Fruit fly (Drosophila melanogaster) whole organism, prepupa: Measurements from ENCODE around the gene CG34268.

Experiments used
- CG10631 ChIP-seq: fragments of 200-800 bp; sonication (Bioruptor generic); optimal IDR thresholded peaks from 2 replicates; lab custom pipeline; 2016; ENCODE audit warnings: missing biosample characterization, missing genetic modification characterization
- CG10669 ChIP-seq: fragments of 200-800 bp; sonication (Bioruptor generic); optimal IDR thresholded peaks from 3 replicates; lab custom pipeline; 2018; ENCODE audit warnings: missing biosample characterization, mild to moderate bottlenecking, missing genetic modification characterization, moderate library complexity
- CG11294 ChIP-seq: fragments of 200-800 bp; sonication (Bioruptor generic); IDR thresholded peaks from 2 replicates; pipeline ENCODE4 v1.3.6; 2022; ENCODE audit warnings: missing biosample characterization, missing genetic modification characterization
- CG11902 ChIP-seq: fragments of 200-800 bp; sonication (Bioruptor generic); optimal IDR thresholded peaks from 3 replicates; lab custom pipeline; 2016; ENCODE audit warnings: missing biosample characterization, missing genetic modification characterization
- CG15336 ChIP-seq: fragments of 200-800 bp; sonication (Bioruptor generic); IDR thresholded peaks from 2 replicates; pipeline ENCODE4 v1.3.6; 2022; ENCODE audit warnings: missing biosample characterization, missing genetic modification characterization
- CG16779 ChIP-seq: fragments of 200-800 bp; sonication (Bioruptor generic); optimal IDR thresholded peaks from 3 replicates; lab custom pipeline; 2017; ENCODE audit warnings: missing biosample characterization, mild to moderate bottlenecking, missing genetic modification characterization
- CG3032 ChIP-seq: fragments of 200-800 bp; optimal IDR thresholded peaks from 2 replicates; lab custom pipeline; 2019; ENCODE audit warnings: missing biosample characterization, mild to moderate bottlenecking, missing genetic modification characterization, moderate library complexity
- CG31627 ChIP-seq: fragments of 200-800 bp; sonication (Bioruptor generic); optimal IDR thresholded peaks from 3 replicates; lab custom pipeline; 2016; ENCODE audit warnings: missing biosample characterization, missing genetic modification characterization
- CG34406 ChIP-seq: fragments of 200-800 bp; sonication (Bioruptor generic); optimal IDR thresholded peaks from 3 replicates; lab custom pipeline; 2016; ENCODE audit warnings: missing biosample characterization, missing genetic modification characterization
- CG3919 ChIP-seq: fragments of 200-800 bp; sonication (Bioruptor generic); optimal IDR thresholded peaks from 3 replicates; lab custom pipeline; 2016; ENCODE audit warnings: missing biosample characterization, missing genetic modification characterization
- CG4318 ChIP-seq: fragments of 200-800 bp; sonication (Bioruptor generic); optimal IDR thresholded peaks from 3 replicates; lab custom pipeline; 2017; ENCODE audit warnings: missing biosample characterization, mild to moderate bottlenecking, missing genetic modification characterization
- CG6276 ChIP-seq: fragments of 200-800 bp; sonication (Bioruptor generic); optimal IDR thresholded peaks from 2 replicates; lab custom pipeline; 2017; ENCODE audit warnings: missing biosample characterization, mild to moderate bottlenecking, missing genetic modification characterization
- CG6792 ChIP-seq: fragments of 200-800 bp; sonication (Bioruptor generic); optimal IDR thresholded peaks from 3 replicates; lab custom pipeline; 2016; ENCODE audit warnings: missing biosample characterization, missing genetic modification characterization
- CG6808 ChIP-seq: fragments of 200-800 bp; sonication (Bioruptor generic); optimal IDR thresholded peaks from 3 replicates; lab custom pipeline; 2017; ENCODE audit warnings: missing biosample characterization, missing genetic modification characterization, mild to moderate bottlenecking, moderate library complexity, missing genetic modification reagents
- CG6854 ChIP-seq: fragments of 200-800 bp; sonication (Bioruptor generic); optimal IDR thresholded peaks from 2 replicates; lab custom pipeline; 2017; ENCODE audit warnings: missing biosample characterization, mild to moderate bottlenecking, missing genetic modification characterization
- CG7368 ChIP-seq: fragments of 200-800 bp; sonication (Bioruptor generic); optimal IDR thresholded peaks from 3 replicates; lab custom pipeline; 2016; ENCODE audit warnings: missing biosample characterization, missing genetic modification characterization
- CG8119 ChIP-seq: fragments of 200-800 bp; sonication (Bioruptor generic); IDR thresholded peaks from 3 replicates; pipeline ENCODE4 v1.3.6; 2022; ENCODE audit warnings: missing biosample characterization, missing genetic modification characterization
- CG8319 ChIP-seq: fragments of 200-800 bp; sonication (Bioruptor generic); optimal IDR thresholded peaks from 3 replicates; lab custom pipeline; 2016; ENCODE audit warnings: missing biosample characterization, missing genetic modification characterization
- CG8632 ChIP-seq: fragments of 200-800 bp; sonication (Bioruptor generic); optimal IDR thresholded peaks from 3 replicates; lab custom pipeline; 2016; ENCODE audit warnings: missing biosample characterization, missing genetic modification characterization
- CG9139 ChIP-seq: fragments of 200-800 bp; sonication (Bioruptor generic); optimal IDR thresholded peaks from 3 replicates; lab custom pipeline; 2017; ENCODE audit warnings: missing biosample characterization, mild to moderate bottlenecking, missing genetic modification characterization
- Eip75B ChIP-seq: fragments of 200-800 bp; sonication (Bioruptor generic); optimal IDR thresholded peaks from 3 replicates; lab custom pipeline; 2016; ENCODE audit warnings: missing biosample characterization, missing genetic modification characterization
- Eip78C ChIP-seq: fragments of 200-800 bp; sonication (Bioruptor generic); peaks from one replicate; lab custom pipeline; 2016; ENCODE audit warnings: missing biosample characterization, missing genetic modification characterization
- Eip93F ChIP-seq: fragments of 200-800 bp; sonication (Bioruptor generic); optimal IDR thresholded peaks from 2 replicates; lab custom pipeline; 2016; ENCODE audit warnings: missing biosample characterization, mild to moderate bottlenecking, missing genetic modification characterization
- Ets21C ChIP-seq: fragments of 200-800 bp; sonication (Bioruptor generic); optimal IDR thresholded peaks from 3 replicates; lab custom pipeline; 2016; ENCODE audit warnings: missing biosample characterization, missing genetic modification characterization
- Hr38 ChIP-seq: sonication (Bioruptor generic); optimal IDR thresholded peaks from 2 replicates; lab custom pipeline; 2016; ENCODE audit warnings: missing biosample characterization, missing genetic modification characterization
- Hr4 ChIP-seq: fragments of 200-800 bp; sonication (Bioruptor generic); optimal IDR thresholded peaks from 3 replicates; lab custom pipeline; 2016; ENCODE audit warnings: missing biosample characterization, missing genetic modification characterization
- OdsH ChIP-seq: fragments of 200-800 bp; sonication (Bioruptor generic); optimal IDR thresholded peaks from 3 replicates; lab custom pipeline; 2016; ENCODE audit warnings: missing biosample characterization, missing genetic modification characterization
- Sox102F ChIP-seq: fragments of 200-800 bp; sonication (Bioruptor generic); optimal IDR thresholded peaks from 2 replicates; lab custom pipeline; 2016; ENCODE audit warnings: missing biosample characterization, mild to moderate bottlenecking, missing genetic modification characterization
- Sox14 ChIP-seq: fragments of 200-800 bp; sonication (Bioruptor generic); optimal IDR thresholded peaks from 3 replicates; lab custom pipeline; 2016; ENCODE audit warnings: missing biosample characterization, missing genetic modification characterization
- Sox15 ChIP-seq: fragments of 200-800 bp; sonication (Bioruptor generic); optimal IDR thresholded peaks from 3 replicates; lab custom pipeline; 2016; ENCODE audit warnings: missing biosample characterization, missing genetic modification characterization
- achi ChIP-seq: fragments of 200-800 bp; sonication (Bioruptor generic); optimal IDR thresholded peaks from 3 replicates; lab custom pipeline; 2016; ENCODE audit warnings: missing biosample characterization, missing genetic modification characterization
- acj6 ChIP-seq: fragments of 200-800 bp; sonication (Bioruptor generic); optimal IDR thresholded peaks from 3 replicates; lab custom pipeline; 2016; ENCODE audit warnings: missing biosample characterization, missing genetic modification characterization
- cyc ChIP-seq: fragments of 200-800 bp; sonication (Bioruptor generic); optimal IDR thresholded peaks from 3 replicates; lab custom pipeline; 2016; ENCODE audit warnings: missing biosample characterization, missing genetic modification characterization
- dsx ChIP-seq: fragments of 200-800 bp; optimal IDR thresholded peaks from 3 replicates; lab custom pipeline; 2019; ENCODE audit warnings: missing biosample characterization, mild to moderate bottlenecking, missing genetic modification characterization, moderate library complexity; ENCODE audit not compliant: poor library complexity, severe bottlenecking
- eg ChIP-seq: fragments of 200-800 bp; sonication (Bioruptor generic); IDR thresholded peaks from 3 replicates; pipeline ENCODE4 v1.3.6; 2022; ENCODE audit warnings: missing biosample characterization, missing genetic modification characterization
- esn ChIP-seq: fragments of 200-800 bp; sonication (Bioruptor generic); optimal IDR thresholded peaks from 2 replicates; lab custom pipeline; 2016; ENCODE audit warnings: missing biosample characterization, mild to moderate bottlenecking, missing genetic modification characterization, moderate library complexity
- fd85E ChIP-seq: fragments of 200-800 bp; sonication (Bioruptor generic); optimal IDR thresholded peaks from 3 replicates; lab custom pipeline; 2016; ENCODE audit warnings: missing biosample characterization, missing genetic modification characterization
- lz ChIP-seq: fragments of 200-800 bp; sonication (Bioruptor generic); optimal IDR thresholded peaks from 3 replicates; lab custom pipeline; 2016; ENCODE audit warnings: missing biosample characterization, missing genetic modification characterization
- salr ChIP-seq, 2 experiments: fragments of 200-800 bp; sonication (Bioruptor generic); optimal IDR thresholded peaks; 3 replicates each; lab custom pipeline; 2016 to 2018; ENCODE audit warnings: missing biosample characterization in 2 of 2, missing genetic modification characterization in 2 of 2, mild to moderate bottlenecking in 1 of 2
- spab ChIP-seq: fragments of 200-800 bp; sonication (Bioruptor generic); optimal IDR thresholded peaks from 2 replicates; lab custom pipeline; 2017; ENCODE audit warnings: missing biosample characterization, mild to moderate bottlenecking, missing genetic modification characterization, missing genetic modification reagents
- svp ChIP-seq: fragments of 200-800 bp; sonication (Bioruptor generic); peaks from one replicate; lab custom pipeline; 2016; ENCODE audit warnings: missing biosample characterization, missing genetic modification characterization
- topi ChIP-seq: fragments of 200-800 bp; sonication (Bioruptor generic); optimal IDR thresholded peaks from 3 replicates; lab custom pipeline; 2016; ENCODE audit warnings: missing biosample characterization, missing genetic modification characterization
- vri ChIP-seq: fragments of 200-800 bp; sonication (Bioruptor generic); optimal IDR thresholded peaks from 3 replicates; lab custom pipeline; 2016; ENCODE audit warnings: missing biosample characterization, mild to moderate bottlenecking, missing genetic modification characterization

CG34268 gene

DNA sequence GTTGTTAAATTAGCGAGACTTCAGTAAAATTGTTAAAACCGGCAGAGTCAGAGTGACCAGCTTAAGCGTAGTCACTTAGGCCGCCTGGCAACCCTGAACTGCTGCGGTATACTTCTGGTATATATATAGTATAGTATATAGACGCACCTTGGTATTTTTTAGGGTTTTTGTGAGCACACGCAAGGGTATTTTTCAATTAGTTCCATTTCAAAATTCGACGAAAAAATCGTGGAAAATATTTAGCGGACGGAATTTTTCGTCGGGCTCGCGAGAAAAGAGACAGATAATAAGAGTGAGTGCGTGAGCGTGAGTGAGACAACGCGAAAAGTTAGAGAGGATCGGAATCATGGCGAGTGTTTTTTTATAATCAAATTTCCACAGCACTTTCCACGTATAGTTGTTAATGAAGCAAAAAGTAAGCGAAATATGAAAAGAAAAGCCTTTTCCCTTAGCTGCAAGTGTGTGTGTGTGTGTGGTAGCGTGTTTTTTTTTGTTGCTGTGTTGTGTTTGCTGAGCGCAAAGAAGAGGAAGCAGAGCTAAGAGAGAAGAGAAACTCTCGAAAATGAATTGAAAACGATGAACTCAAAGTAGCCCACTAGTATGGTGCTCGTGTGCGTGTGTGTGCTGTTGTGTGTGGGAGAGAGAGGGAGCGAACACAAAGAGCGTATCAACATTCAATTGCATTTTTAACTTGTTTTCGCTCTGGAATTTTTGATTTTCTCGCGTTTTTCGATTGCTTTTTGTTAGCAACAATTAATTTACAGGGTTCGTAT, 42.3 kb downstream of the CG34268 start, which contains the start of the genes Cypl and Hipk (continued):
- no peak for TF ChIP-seq Hr38 (GFP tag; lab: Kevin White, UChicago)
- TF ChIP-seq CG6854 (GFP tag; lab: Kevin White, UChicago), result peak; percentile 35
- TF ChIP-seq CG6276 (GFP tag; lab: Kevin White, UChicago), result peak; percentile 40
- TF ChIP-seq CG34406 (GFP tag; lab: Kevin White, UChicago), result peak; percentile 5
- TF ChIP-seq Eip75B, result peak; percentile 67
- TF ChIP-seq CG7368 (GFP tag; lab: Kevin White, UChicago), result peak; percentile 14
- TF ChIP-seq eg (GFP tag; lab: Robert Waterston, UW), result 0 out of 3 replicates have a peak, but pooled peaks have one; percentile 24
- peak; percentile 34 for TF ChIP-seq CG9139 (GFP tag; lab: Kevin White, UChicago)
- no peak for TF ChIP-seq CG6792 (GFP tag; lab: Kevin White, UChicago)
- no peak for TF ChIP-seq CG3032 (tag; lab: Kevin White, UChicago)
- no peak for TF ChIP-seq salr (GFP tag; optimal IDR thresholded peaks at IDR 0.05; lab: Kevin White, UChicago)
- TF ChIP-seq CG11294 (GFP tag; lab: Robert Waterston, UW), result no peak
- no peak for TF ChIP-seq CG8319

DNA sequence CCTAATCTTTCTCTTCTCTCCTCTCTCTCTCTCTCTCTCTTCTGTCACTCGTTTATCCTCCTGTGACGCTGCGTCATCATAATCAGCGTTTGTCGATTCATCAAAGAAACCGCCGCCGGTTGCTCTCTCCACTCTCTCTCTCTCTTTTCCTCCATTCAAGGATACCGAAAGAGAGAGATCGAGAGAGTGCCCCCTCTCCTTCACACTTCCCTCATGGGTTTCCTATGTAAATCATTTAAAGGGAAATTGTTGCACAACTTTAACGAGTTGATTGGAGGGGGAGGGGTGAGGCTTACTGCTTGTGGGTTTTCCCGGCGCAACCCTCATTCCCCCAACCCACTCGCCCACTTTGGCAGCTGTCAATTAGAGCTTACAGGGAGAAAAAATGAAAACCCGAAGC, 43.4 kb downstream of the CG34268 start:
- no peak for TF ChIP-seq svp
- TF ChIP-seq CG31627, result no peak
- TF ChIP-seq Eip78C (GFP tag; lab: Kevin White, UChicago), result peak; percentile 65
- peak; percentile 34 for TF ChIP-seq CG9139 (GFP tag; lab: Kevin White, UChicago)
- TF ChIP-seq, all 60 proteins: peak for 2

DNA sequence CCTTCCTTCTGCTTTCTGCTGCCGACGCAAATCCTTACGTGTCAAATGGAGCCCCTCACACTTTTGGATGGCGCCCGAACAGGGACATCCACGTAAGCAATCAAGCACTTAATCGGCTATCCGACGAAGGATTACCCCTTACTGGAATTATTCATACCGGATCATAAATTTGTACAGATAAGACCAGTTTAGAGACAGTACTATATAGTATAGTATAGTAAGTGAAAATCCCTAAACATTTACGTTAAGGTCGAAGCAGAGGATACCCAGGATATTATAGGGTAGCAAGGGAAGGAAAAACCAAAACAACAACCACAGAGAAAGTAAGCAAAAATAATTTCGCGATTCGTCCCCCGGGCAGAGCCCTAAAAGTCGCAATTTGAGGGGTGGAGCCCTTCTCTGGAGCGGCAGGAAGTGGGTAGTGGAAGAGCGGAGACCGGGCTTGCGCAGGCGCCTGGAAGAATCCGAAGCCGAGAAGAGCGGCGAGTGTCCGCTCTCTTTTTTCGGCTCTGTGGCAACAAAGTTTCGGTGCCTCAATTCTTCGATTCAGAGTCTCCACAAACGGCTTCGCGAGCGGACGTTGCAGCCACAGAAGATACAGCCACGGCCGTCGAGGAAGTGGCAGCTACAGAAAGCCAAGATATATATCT, 44.9 kb downstream of the CG34268 start:
- TF ChIP-seq CG8119 (GFP tag; lab: Robert Waterston, UW) (peak; percentile 78), CG3919 (GFP tag; lab: Kevin White, UChicago) (peak; percentile 87), CG31627 (peak; percentile 93), Sox14 (GFP tag; lab: Kevin White, UChicago) (peak; percentile 91), Ets21C (peak; percentile 89), CG6854 (GFP tag; lab: Kevin White, UChicago) (peak; percentile 81), esn (GFP tag; lab: Kevin White, UChicago) (peak; percentile 95), CG11294 (GFP tag; lab: Robert Waterston, UW) (peak; percentile 83), Sox15 (GFP tag; lab: Kevin White, UChicago) (peak; percentile 81), CG11902 (GFP tag; lab: Kevin White, UChicago) (peak; percentile 82), CG6792 (GFP tag; lab: Kevin White, UChicago) (peak; percentile 86), CG4318 (peak; percentile 59), salr (GFP tag; optimal IDR thresholded peaks at IDR 0.05; lab: Kevin White, UChicago) (peak; percentile 62 to 63), achi (peak; percentile 84), Eip78C (GFP tag; lab: Kevin White, UChicago) (peak; percentile 94), spab (GFP tag; lab: Kevin White, UChicago) (peak; percentile 68), CG3032 (tag; lab: Kevin White, UChicago) (peak; percentile 77), acj6 (GFP tag; lab: Kevin White, UChicago) (peak; percentile 83), CG8632 (GFP tag; lab: Kevin White, UChicago) (peak; percentile 82), CG16779 (tag; lab: Kevin White, UChicago) (peak; percentile 64), cyc (GFP tag; lab: Kevin White, UChicago) (peak; percentile 93), CG7368 (GFP tag; lab: Kevin White, UChicago) (peak; percentile 80), dsx (GFP tag; lab: Kevin White, UChicago) (peak; percentile 94), svp (peak; percentile 97), CG6808 (peak; percentile 78), lz (GFP tag; lab: Kevin White, UChicago) (peak; percentile 92), Hr38 (GFP tag; lab: Kevin White, UChicago) (no peak), Hr4 (peak; percentile 86), CG34406 (GFP tag; lab: Kevin White, UChicago) (peak; percentile 83), Eip93F (GFP tag; lab: Kevin White, UChicago) (peak; percentile 81), CG15336 (GFP tag; lab: Robert Waterston, UW) (peak; percentile 72), topi (GFP tag; lab: Kevin White, UChicago) (peak; percentile 93), CG10669 (GFP tag; lab: Kevin White, UChicago) (peak; percentile 77), Sox102F (GFP tag; lab: Kevin White, UChicago) (peak; percentile 93), CG10631 (GFP tag; lab: Kevin White, UChicago) (peak; percentile 78), OdsH (GFP tag; lab: Kevin White, UChicago) (peak; percentile 88), CG6276 (GFP tag; lab: Kevin White, UChicago) (peak; percentile 64), fd85E (GFP tag; lab: Kevin White, UChicago) (peak; percentile 47), vri (GFP tag; lab: Kevin White, UChicago) (peak; percentile 81), Eip75B (peak; percentile 85)
